Fruit fly (Drosophila melanogaster): ENCODE results near the gene Coq6.

dm6 chr2L:5496468-5497093 is 35.4 kb downstream of the Coq6 start:
- TF ChIP-seq Myc (optimal IDR thresholded peaks at IDR 0.05) (no peak), usp (GFP tag; optimal IDR thresholded peaks at IDR 0.05) (no peak), ey (GFP tag; optimal IDR thresholded peaks at IDR 0.05) (no peak), fru (GFP tag; optimal IDR thresholded peaks at IDR 0.05) (no peak), brk (GFP tag; optimal IDR thresholded peaks at IDR 0.05) (no peak), psq (GFP tag; optimal IDR thresholded peaks at IDR 0.05) (no peak), tai (GFP tag; optimal IDR thresholded peaks at IDR 0.05) (no peak), Hnf4 (GFP tag; optimal IDR thresholded peaks at IDR 0.05) (no peak), HLH106 (tag; optimal IDR thresholded peaks at IDR 0.05) (no peak), Mio (GFP tag; optimal IDR thresholded peaks at IDR 0.05) (no peak), OdsH (GFP tag; optimal IDR thresholded peaks at IDR 0.05) (no peak), sage (GFP tag; optimal IDR thresholded peaks at IDR 0.05) (no peak)

All from whole organism, wandering third instar larva.